Worm (Caenorhabditis elegans): ENCODE results near the gene clik-2.

DNA sequence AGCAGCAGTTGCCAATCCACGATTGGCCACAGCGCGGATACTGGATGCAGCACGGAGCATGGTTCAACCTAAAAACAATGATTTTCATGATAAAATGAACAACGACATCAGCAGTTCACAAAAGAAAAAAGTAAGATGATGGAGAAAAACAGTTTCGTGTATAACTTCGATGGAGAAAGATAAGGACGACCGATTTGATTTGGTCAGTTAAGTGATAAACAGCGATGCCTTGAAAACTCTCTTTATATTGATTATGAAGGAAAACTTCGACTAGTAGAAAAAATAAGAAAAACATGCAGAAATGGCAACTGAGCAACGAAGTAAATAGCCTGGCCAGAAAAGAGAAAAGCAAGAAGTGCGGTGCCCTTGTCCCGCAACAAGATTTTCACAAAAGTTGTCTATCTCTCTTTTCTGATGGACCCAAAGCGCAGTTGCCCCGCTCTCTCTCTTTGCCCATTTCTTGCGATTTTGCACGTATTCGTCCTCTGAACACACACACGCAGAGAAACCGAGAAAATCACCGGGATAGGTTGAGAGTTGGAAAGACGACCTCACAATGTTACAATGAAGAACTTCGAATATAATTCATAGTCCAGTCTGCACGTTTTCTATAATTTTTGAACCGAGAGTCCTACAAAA, 28.0 kb downstream of the clik-2 start, which contains the start of gene pcca-1:
- TF ChIP-seq nhr-11 (tag; optimal IDR thresholded peaks at IDR 0.05), result no peak
- TF ChIP-seq nhr-21 (tag; optimal IDR thresholded peaks at IDR 0.05), result no peak
- TF ChIP-seq ama-1 (optimal IDR thresholded peaks at IDR 0.05), result peak; percentile 3
- TF ChIP-seq aly-2 (tag; optimal IDR thresholded peaks at IDR 0.05), result no peak
- no peak for TF ChIP-seq ceh-82 (tag; optimal IDR thresholded peaks at IDR 0.05)
- no peak for TF ChIP-seq lsy-2 (tag; optimal IDR thresholded peaks at IDR 0.05)
- TF ChIP-seq ztf-11 (tag; optimal IDR thresholded peaks at IDR 0.05), result no peak
- no peak for TF ChIP-seq snpc-4 (tag; optimal IDR thresholded peaks at IDR 0.05)
- TF ChIP-seq ztf-4 (tag; optimal IDR thresholded peaks at IDR 0.05), result no peak
- peak; percentile 9 for TF ChIP-seq lin-13 (GFP tag; optimal IDR thresholded peaks at IDR 0.05)
- no peak for TF ChIP-seq nhr-237 (tag; optimal IDR thresholded peaks at IDR 0.05)
- TF ChIP-seq skn-1 (tag; optimal IDR thresholded peaks at IDR 0.05), result no peak

All from whole organism, L2 larva.